1 fruit fly cellular context compared by ENCODE assay signal in the genomic region with DNA sequence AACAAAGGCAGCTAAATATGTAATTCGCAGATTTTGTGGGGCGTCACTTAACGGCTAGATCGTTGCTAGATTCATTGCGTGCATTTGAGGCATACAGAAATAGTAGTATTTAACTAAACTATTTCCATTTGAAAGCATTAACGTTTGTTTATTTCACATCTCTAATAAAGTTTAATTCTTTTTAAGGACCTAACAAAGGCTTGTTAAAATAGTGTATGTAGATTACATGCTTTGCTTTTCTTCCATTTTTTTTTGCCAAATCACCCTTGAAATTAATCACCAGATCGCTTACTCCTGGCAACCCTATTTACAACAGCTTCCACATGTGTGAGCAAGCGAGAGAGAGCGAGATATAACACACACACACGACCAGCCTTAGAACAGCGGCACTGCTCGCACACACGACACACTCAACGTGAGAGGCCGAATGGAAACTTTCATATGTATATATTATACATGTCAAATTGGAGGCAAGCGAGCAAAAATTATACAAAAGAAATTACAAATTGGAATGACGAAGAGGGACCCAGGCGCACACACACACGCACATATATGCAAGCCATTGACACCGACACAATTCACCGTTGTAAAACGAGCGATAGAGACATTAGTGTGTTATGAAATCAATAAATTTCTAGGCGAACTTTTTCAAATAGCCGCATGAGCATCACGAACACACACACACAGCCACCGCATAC.
A peak's percentile ranks its signal among the peaks of the same experiment; 100 is the strongest.
TF ChIP-seq lines count a peak whose summit lies in the region.

No protein-coding gene starts in this region.

TF ChIP-seq in whole organism, embryonic, 481 proteins besides CTCF, POLR2A, EP300 and RAD21 (continued from another document):
- no peak for TF ChIP-seq CG4854 (GFP tag; optimal IDR thresholded peaks at IDR 0.05; lab: Kevin White, UChicago)
- peak; percentile 71 for TF ChIP-seq gem (tag; optimal IDR thresholded peaks at IDR 0.05; lab: Kevin White, UChicago)
- TF ChIP-seq Oaz (GFP tag; IDR thresholded peaks at IDR 0.05; lab: Robert Waterston, UW), result no peak
- peak; percentile 27 for TF ChIP-seq CG18262 (tag; optimal IDR thresholded peaks at IDR 0.05; lab: Kevin White, UChicago)
- no peak for TF ChIP-seq Max (GFP tag; optimal IDR thresholded peaks at IDR 0.05; lab: Kevin White, UChicago)
- TF ChIP-seq trh (GFP tag; optimal IDR thresholded peaks at IDR 0.05; lab: Kevin White, UChicago), result peak; percentile 4
- no peak for TF ChIP-seq CG42726 (GFP tag; IDR thresholded peaks at IDR 0.05; lab: Robert Waterston, UW; ENCODE audit: partially characterized antibody)
- peak; percentile 10; the same call in 1 of the 2 replicates for TF ChIP-seq inv (GFP tag; IDR thresholded peaks at IDR 0.05; lab: Robert Waterston, UW; ENCODE audit: partially characterized antibody)
- no peak for TF ChIP-seq Hey (tag; optimal IDR thresholded peaks at IDR 0.05; lab: Kevin White, UChicago)
- TF ChIP-seq CG7556 (GFP tag; optimal IDR thresholded peaks at IDR 0.05; lab: Kevin White, UChicago), result peak; percentile 59
- TF ChIP-seq CG14860 (GFP tag; IDR thresholded peaks at IDR 0.05; lab: Robert Waterston, UW; ENCODE audit: partially characterized antibody), result no peak
- no peak for TF ChIP-seq HLHmδ (GFP tag; optimal IDR thresholded peaks at IDR 0.05; lab: Kevin White, UChicago)
- no peak for TF ChIP-seq peb (GFP tag; IDR thresholded peaks at IDR 0.05; lab: Robert Waterston, UW)
- peak; percentile 60 for TF ChIP-seq fd3F (GFP tag; optimal IDR thresholded peaks at IDR 0.05; lab: Kevin White, UChicago)
- TF ChIP-seq Lim3 (GFP tag; IDR thresholded peaks at IDR 0.05; lab: Robert Waterston, UW), result no peak
- TF ChIP-seq CG17912 (GFP tag; optimal IDR thresholded peaks at IDR 0.05; lab: Kevin White, UChicago), result peak; percentile 59
- TF ChIP-seq sima (GFP tag; optimal IDR thresholded peaks at IDR 0.05; lab: Kevin White, UChicago), result no peak
- peak; percentile 69 for TF ChIP-seq exex (tag; optimal IDR thresholded peaks at IDR 0.05; lab: Kevin White, UChicago)
- TF ChIP-seq CG11560 (tag; IDR thresholded peaks at IDR 0.05; lab: Robert Waterston, UW), result no peak
- no peak for TF ChIP-seq CG18011 (GFP tag; optimal IDR thresholded peaks at IDR 0.05; lab: Kevin White, UChicago)
- TF ChIP-seq Hsf (GFP tag; optimal IDR thresholded peaks at IDR 0.05; lab: Kevin White, UChicago), result peak; percentile 61
